Fruit fly (Drosophila melanogaster) whole organism, embryonic: ENCODE results near the gene rut.

Experiments
- CG2199 ChIP-seq: fragments of 200-800 bp; sonication (Bioruptor generic); IDR thresholded peaks from 3 replicates; pipeline ENCODE4 v1.3.6; 2022; ENCODE audit warnings: missing biosample characterization, missing genetic modification characterization
- CG32532 ChIP-seq: fragments of 200-800 bp; sonication (Bioruptor generic); IDR thresholded peaks from 2 replicates; pipeline ENCODE4 v1.3.6; 2022; ENCODE audit warnings: missing biosample characterization, missing genetic modification characterization
- CG8924 ChIP-seq: fragments of 200-800 bp; optimal IDR thresholded peaks from 3 replicates; lab custom pipeline; 2019; ENCODE audit warnings: missing biosample characterization, mild to moderate bottlenecking, missing genetic modification characterization, moderate library complexity
- CG9437 ChIP-seq: fragments of 200-800 bp; sonication (Bioruptor generic); optimal IDR thresholded peaks from 2 replicates; lab custom pipeline; 2018; ENCODE audit warnings: missing biosample characterization, mild to moderate bottlenecking, missing genetic modification characterization
- CG9876 ChIP-seq: fragments of 200-800 bp; sonication (Bioruptor generic); optimal IDR thresholded peaks from 2 replicates; lab custom pipeline; 2016; ENCODE audit warnings: missing biosample characterization, missing genetic modification characterization
- CHES-1-like ChIP-seq: fragments of 200-800 bp; sonication (Bioruptor generic); optimal IDR thresholded peaks from 2 replicates; lab custom pipeline; 2016; ENCODE audit warnings: missing biosample characterization, missing genetic modification characterization
- Camta ChIP-seq: fragments of 200-800 bp; sonication (Bioruptor generic); optimal IDR thresholded peaks from 2 replicates; lab custom pipeline; 2016; ENCODE audit warnings: missing biosample characterization, missing genetic modification characterization
- Gug ChIP-seq: fragments of 200-800 bp; sonication (Bioruptor generic); IDR thresholded peaks from 4 replicates; pipeline ENCODE4 v1.3.6; 2022; ENCODE audit warnings: missing biosample characterization, missing genetic modification characterization
- Hr39 ChIP-seq: fragments of >200 bp; optimal IDR thresholded peaks from 2 replicates; lab custom pipeline; 2017
- grau ChIP-seq: fragments of 200-800 bp; optimal IDR thresholded peaks from 3 replicates; lab custom pipeline; 2019; ENCODE audit warnings: missing biosample characterization, mild to moderate bottlenecking, missing genetic modification characterization, moderate library complexity
- lbe ChIP-seq: fragments of 200-800 bp; sonication (Bioruptor generic); optimal IDR thresholded peaks from 2 replicates; lab custom pipeline; 2016; ENCODE audit warnings: missing biosample characterization, mild to moderate bottlenecking, missing genetic modification characterization
- odd ChIP-seq: fragments of 200-800 bp; sonication (Bioruptor generic); optimal IDR thresholded peaks from 2 replicates; lab custom pipeline; 2017; ENCODE audit warnings: missing biosample characterization, mild to moderate bottlenecking, missing genetic modification characterization
- pb ChIP-seq: fragments of 200-800 bp; sonication (Bioruptor generic); optimal IDR thresholded peaks from 3 replicates; lab custom pipeline; 2016; ENCODE audit warnings: missing biosample characterization, missing genetic modification characterization
- wdn ChIP-seq: fragments of 200-800 bp; sonication (Bioruptor generic); IDR thresholded peaks from 2 replicates; pipeline ENCODE4 v1.3.6; 2022; ENCODE audit warnings: missing biosample characterization, missing genetic modification characterization

DNA sequence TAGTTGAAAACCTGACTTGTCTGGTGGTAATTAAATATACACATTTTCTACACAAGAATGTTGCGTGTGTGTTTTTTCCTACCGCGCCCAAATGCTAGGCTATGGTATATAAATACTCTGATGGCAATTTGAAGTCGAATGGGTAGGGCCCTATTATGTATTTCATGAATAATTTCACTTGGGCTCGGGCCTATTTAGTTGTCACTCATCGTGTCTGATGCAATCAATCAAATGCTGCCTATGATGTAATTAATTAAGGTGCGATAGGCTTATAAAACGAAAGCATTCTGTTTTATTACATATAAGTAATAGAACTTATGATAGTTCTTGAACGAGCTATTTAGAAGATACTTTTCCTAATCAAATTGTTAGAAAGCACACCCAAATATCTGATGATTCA lies 36.6 kb upstream of the rut start:
- TF ChIP-seq CG8924 (tag; lab: Kevin White, UChicago) = no peak
- TF ChIP-seq grau (tag; lab: Kevin White, UChicago) = no peak
- no peak for TF ChIP-seq Camta (GFP tag; lab: Kevin White, UChicago)
- no peak for TF ChIP-seq Gug (GFP tag; lab: Robert Waterston, UW)
- TF ChIP-seq pb (GFP tag; lab: Kevin White, UChicago) = no peak
- no peak for TF ChIP-seq CG2199 (GFP tag; lab: Robert Waterston, UW)
- TF ChIP-seq CG9876 (GFP tag; lab: Kevin White, UChicago) = no peak
- TF ChIP-seq Hr39 (lab: Kevin White, UChicago) = no peak
- no peak for TF ChIP-seq CG9437 (GFP tag; lab: Kevin White, UChicago)
- no peak for TF ChIP-seq lbe (GFP tag; lab: Kevin White, UChicago)
- TF ChIP-seq odd = no peak
- no peak for TF ChIP-seq CG32532 (GFP tag; lab: Robert Waterston, UW)
- no peak for TF ChIP-seq wdn (GFP tag; lab: Robert Waterston, UW)
- no peak for TF ChIP-seq CHES-1-like (GFP tag; lab: Kevin White, UChicago)
